Worm (Caenorhabditis elegans) whole organism, L1 larva: Measurements from ENCODE around the gene F40F4.7.

Source experiments
- efl-1 ChIP-seq, 4 experiments: fragments of 150-350 bp; optimal IDR thresholded peaks in 3 of 4; peaks in 1 of 4; 1 replicate in 1 of 4; 2 replicates in 3 of 4; lab custom pipeline; 2014; ENCODE audit warnings: missing biosample characterization in 2 of 4, missing genetic modification characterization in 2 of 4, missing genetic modification reagents in 2 of 4
- lin-14 ChIP-seq: fragments of 200-800 bp; sonication (Bioruptor generic); optimal IDR thresholded peaks from 2 replicates; lab custom pipeline; 2018; ENCODE audit warnings: mild to moderate bottlenecking, missing genetic modification characterization, moderate library complexity, missing compliant biosample characterization
- nhr-20 ChIP-seq: sonication (generic microtip); optimal IDR thresholded peaks from 2 replicates; lab custom pipeline; 2016; ENCODE audit warnings: mild to moderate bottlenecking, missing genetic modification characterization, missing compliant biosample characterization
- nhr-71 ChIP-seq: sonication (generic microtip); optimal IDR thresholded peaks from 2 replicates; lab custom pipeline; 2016; ENCODE audit warnings: mild to moderate bottlenecking, missing genetic modification characterization, moderate library complexity, missing compliant biosample characterization
- tbx-2 ChIP-seq: sonication (generic microtip); optimal IDR thresholded peaks from 2 replicates; lab custom pipeline; 2016; ENCODE audit warnings: missing genetic modification characterization, missing compliant biosample characterization

The F40F4.7 gene

ce11 chrX:3199249-3199648 is 46.5 kb downstream of the F40F4.7 start, which contains the start of gene fax-1:
TSS of gene fax-1 (minus strand) at chrX:3199349.
- TF ChIP-seq efl-1 (optimal IDR thresholded peaks at IDR 0.05; lab: Kevin White, UChicago) (no peak), efl-1 (GFP tag; optimal IDR thresholded peaks at IDR 0.05 in 1 of 2; lab: Kevin White, UChicago) (peak in 1 of 2 experiments; percentile 82), nhr-20 (tag; lab: Kevin White, UChicago) (no peak)

- TF ChIP-seq tbx-2, result peak; percentile 28
- peak; percentile 38 for TF ChIP-seq lin-14 (GFP tag; lab: Kevin White, UChicago)
- TF ChIP-seq nhr-71 (tag; lab: Kevin White, UChicago), result no peak
These were observed 48.4 kb downstream of the F40F4.7 start for ce11 chrX:3197319-3197718.
